Fruit fly (Drosophila melanogaster) whole organism, wandering third instar larva: ENCODE results near the gene kmr.

ENCODE experiments used
- Abd-B ChIP-seq: fragments of >200 bp; optimal IDR thresholded peaks from 2 replicates; lab custom pipeline; 2017; ENCODE audit warnings: missing biosample characterization, missing genetic modification characterization
- Mio ChIP-seq: sonication (Bioruptor generic); optimal IDR thresholded peaks from 2 replicates; lab custom pipeline; 2016; ENCODE audit warnings: missing biosample characterization, missing genetic modification characterization
- OdsH ChIP-seq: fragments of 200-800 bp; sonication (Bioruptor generic); optimal IDR thresholded peaks from 2 replicates; lab custom pipeline; 2016; ENCODE audit warnings: missing biosample characterization, mild to moderate bottlenecking, missing genetic modification characterization
- fru ChIP-seq: fragments of 200-800 bp; sonication (Bioruptor generic); optimal IDR thresholded peaks from 3 replicates; lab custom pipeline; 2016; ENCODE audit warnings: missing biosample characterization, mild to moderate bottlenecking, missing genetic modification characterization
- sv ChIP-seq: fragments of 200-800 bp; sonication (Bioruptor generic); optimal IDR thresholded peaks from 3 replicates; lab custom pipeline; 2016; ENCODE audit warnings: missing biosample characterization, missing genetic modification characterization
- usp ChIP-seq: fragments of >200 bp; optimal IDR thresholded peaks from 2 replicates; lab custom pipeline; 2017; ENCODE audit warnings: missing biosample characterization, missing genetic modification characterization

DNA sequence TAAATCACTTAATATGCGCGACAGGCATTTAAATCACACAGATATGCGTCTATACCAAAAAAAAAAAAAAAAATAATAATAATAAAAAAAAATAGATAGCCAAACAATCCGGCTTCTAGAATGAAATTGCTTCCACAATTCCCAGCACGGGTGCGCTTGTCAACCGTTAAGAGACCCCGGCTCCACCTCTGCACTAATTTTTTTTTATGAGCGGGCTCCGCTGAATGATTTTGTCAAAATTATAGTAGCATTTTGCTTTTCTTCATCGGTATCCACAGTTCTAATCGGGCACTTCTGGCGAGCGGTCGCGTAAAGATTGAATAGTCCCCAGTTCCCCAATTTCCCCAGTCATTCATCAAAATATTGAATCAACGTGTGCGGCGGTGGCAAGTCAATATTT lies 8.6 kb upstream of the kmr start, which contains the start of gene Adgf-C:
- no peak for TF ChIP-seq Mio (GFP tag; lab: Kevin White, UChicago)
- TF ChIP-seq usp (GFP tag; lab: Kevin White, UChicago): no peak
- no peak for TF ChIP-seq Abd-B
- TF ChIP-seq OdsH: no peak
- TF ChIP-seq sv (GFP tag; lab: Kevin White, UChicago): no peak
- no peak for TF ChIP-seq fru
